Fruit fly (Drosophila melanogaster) whole organism, embryonic: ENCODE results near the gene Cdc37.

Source experiments
- Atf6 ChIP-seq: fragments of 200-800 bp; sonication (Bioruptor generic); IDR thresholded peaks from 2 replicates; pipeline ENCODE4 v1.3.6; 2022; ENCODE audit warnings: missing biosample characterization, missing genetic modification characterization
- Awh ChIP-seq: fragments of 200-800 bp; sonication (Bioruptor generic); IDR thresholded peaks from 2 replicates; pipeline ENCODE4, ENCODE4 v1.3.6; 2022; ENCODE audit warnings: missing biosample characterization, missing genetic modification characterization
- CG1024 ChIP-seq: fragments of 200-800 bp; sonication (Bioruptor generic); IDR thresholded peaks from 2 replicates; pipeline ENCODE4 v1.3.6; 2022; ENCODE audit warnings: missing biosample characterization, missing genetic modification characterization
- CG10267 ChIP-seq: fragments of 200-800 bp; sonication (Bioruptor generic); optimal IDR thresholded peaks from 2 replicates; lab custom pipeline; 2018; ENCODE audit warnings: missing biosample characterization, mild to moderate bottlenecking, missing genetic modification characterization, moderate library complexity
- CG10654 ChIP-seq: fragments of 200-800 bp; sonication (Bioruptor generic); optimal IDR thresholded peaks from 2 replicates; lab custom pipeline; 2016; ENCODE audit warnings: missing biosample characterization, missing genetic modification characterization
- CG11398 ChIP-seq: fragments of 200-800 bp; sonication (Bioruptor generic); optimal IDR thresholded peaks from 2 replicates; lab custom pipeline; 2016; ENCODE audit warnings: missing biosample characterization, missing genetic modification characterization
- CG11560 ChIP-seq: fragments of 200-800 bp; sonication (Bioruptor generic); IDR thresholded peaks from 3 replicates; pipeline ENCODE4 v1.3.6; 2022; ENCODE audit warnings: missing biosample characterization, missing genetic modification characterization
- CG11696 ChIP-seq: fragments of 200-800 bp; sonication (Bioruptor generic); IDR thresholded peaks from 2 replicates; pipeline ENCODE4 v1.3.6; 2022; ENCODE audit warnings: missing biosample characterization, missing genetic modification characterization
- CG12299 ChIP-seq: fragments of 200-800 bp; sonication (Bioruptor generic); optimal IDR thresholded peaks from 2 replicates; lab custom pipeline; 2018; ENCODE audit warnings: missing biosample characterization, mild to moderate bottlenecking, missing genetic modification characterization
- CG13287 ChIP-seq: fragments of 200-800 bp; sonication (Bioruptor generic); IDR thresholded peaks from 2 replicates; pipeline ENCODE4 v1.3.6; 2022; ENCODE audit warnings: missing biosample characterization, missing genetic modification characterization; ENCODE audit not compliant: partially characterized antibody
- CG14965 ChIP-seq: fragments of 200-800 bp; sonication (Bioruptor generic); optimal IDR thresholded peaks from 2 replicates; lab custom pipeline; 2016; ENCODE audit warnings: missing biosample characterization, missing genetic modification characterization, borderline replicate concordance
- CG18011 ChIP-seq: fragments of 200-800 bp; sonication (Bioruptor generic); optimal IDR thresholded peaks from 2 replicates; lab custom pipeline; 2017; ENCODE audit warnings: missing biosample characterization, missing genetic modification characterization, mild to moderate bottlenecking, moderate library complexity, missing genotype
- CG3065 ChIP-seq: fragments of 200-800 bp; sonication (Bioruptor generic); optimal IDR thresholded peaks from 2 replicates; lab custom pipeline; 2016; ENCODE audit warnings: missing biosample characterization, missing genetic modification characterization
- CG31224 ChIP-seq: fragments of 200-800 bp; sonication (Bioruptor generic); IDR thresholded peaks from 2 replicates; pipeline ENCODE4 v1.3.6; 2022; ENCODE audit warnings: missing biosample characterization, missing genetic modification characterization
- CG32532 ChIP-seq: fragments of 200-800 bp; sonication (Bioruptor generic); IDR thresholded peaks from 2 replicates; pipeline ENCODE4 v1.3.6; 2022; ENCODE audit warnings: missing biosample characterization, missing genetic modification characterization
- CG34376 ChIP-seq: fragments of 200-800 bp; sonication (Bioruptor generic); optimal IDR thresholded peaks from 2 replicates; lab custom pipeline; 2018; ENCODE audit warnings: missing biosample characterization, mild to moderate bottlenecking, missing genetic modification characterization
- CG3847 ChIP-seq: fragments of 200-800 bp; sonication (Bioruptor generic); IDR thresholded peaks from 2 replicates; pipeline ENCODE4 v1.3.6; 2022; ENCODE audit warnings: missing biosample characterization, missing genetic modification characterization
- CG6175 ChIP-seq: fragments of 200-800 bp; sonication (Bioruptor generic); IDR thresholded peaks from 3 replicates; pipeline ENCODE4 v1.3.6; 2022; ENCODE audit warnings: missing biosample characterization, missing genetic modification characterization
- CG7786 ChIP-seq: fragments of 200-800 bp; sonication (Bioruptor generic); optimal IDR thresholded peaks from 2 replicates; lab custom pipeline; 2016; ENCODE audit warnings: missing biosample characterization, missing genetic modification characterization
- CG8478 ChIP-seq: fragments of >200 bp; optimal IDR thresholded peaks from 2 replicates; lab custom pipeline; 2018
- CG9437 ChIP-seq: fragments of 200-800 bp; sonication (Bioruptor generic); optimal IDR thresholded peaks from 2 replicates; lab custom pipeline; 2018; ENCODE audit warnings: missing biosample characterization, mild to moderate bottlenecking, missing genetic modification characterization
- CkIIα-i1 ChIP-seq: fragments of 200-800 bp; sonication (Bioruptor generic); IDR thresholded peaks from 2 replicates; pipeline ENCODE4 v1.3.6; 2022; ENCODE audit warnings: missing biosample characterization, missing genetic modification characterization
- D19A ChIP-seq: fragments of 200-800 bp; optimal IDR thresholded peaks from 3 replicates; lab custom pipeline; 2019; ENCODE audit warnings: missing biosample characterization, mild to moderate bottlenecking, missing genetic modification characterization, moderate library complexity
- Dll ChIP-seq: fragments of 200-800 bp; sonication (Bioruptor generic); IDR thresholded peaks from 4 replicates; pipeline ENCODE4 v1.3.6; 2022; ENCODE audit warnings: missing biosample characterization, missing genetic modification characterization; ENCODE audit not compliant: partially characterized antibody
- Doc2 ChIP-seq: fragments of 200-800 bp; sonication (Bioruptor generic); IDR thresholded peaks from 2 replicates; pipeline ENCODE4 v1.3.6; 2022; ENCODE audit warnings: missing biosample characterization, missing genetic modification characterization
- Drgx ChIP-seq: fragments of 200-800 bp; sonication (Bioruptor generic); IDR thresholded peaks from 2 replicates; pipeline ENCODE4 v1.3.6; 2022; ENCODE audit warnings: missing biosample characterization, missing genetic modification characterization
- H15 ChIP-seq: fragments of 200-800 bp; sonication (Bioruptor generic); IDR thresholded peaks from 3 replicates; pipeline ENCODE4 v1.3.6; 2022; ENCODE audit warnings: missing biosample characterization, missing genetic modification characterization
- Xbp1 ChIP-seq: fragments of 200-800 bp; sonication (Bioruptor generic); optimal IDR thresholded peaks from 3 replicates; lab custom pipeline; 2016; ENCODE audit warnings: missing biosample characterization, mild to moderate bottlenecking, missing genetic modification characterization
- abd-A ChIP-seq: fragments of 200-800 bp; sonication (Bioruptor generic); optimal IDR thresholded peaks from 3 replicates; lab custom pipeline; 2019; ENCODE audit warnings: missing biosample characterization, mild to moderate bottlenecking, missing genetic modification characterization, moderate library complexity
- br ChIP-seq: fragments of >200 bp; optimal IDR thresholded peaks from 2 replicates; lab custom pipeline; 2017
- cg ChIP-seq: fragments of 200-800 bp; sonication (Bioruptor generic); optimal IDR thresholded peaks from 3 replicates; lab custom pipeline; 2019; ENCODE audit warnings: missing biosample characterization, mild to moderate bottlenecking, missing genetic modification characterization, moderate library complexity
- da ChIP-seq: fragments of 200-800 bp; sonication (Bioruptor generic); optimal IDR thresholded peaks from 2 replicates; lab custom pipeline; 2016; ENCODE audit warnings: missing biosample characterization, missing genetic modification characterization
- dan ChIP-seq: fragments of 200-800 bp; sonication (Bioruptor generic); IDR thresholded peaks from 2 replicates; pipeline ENCODE4 v1.3.6; 2022; ENCODE audit warnings: missing biosample characterization, missing genetic modification characterization
- dmrt99B ChIP-seq: fragments of 200-800 bp; sonication (Bioruptor generic); optimal IDR thresholded peaks from 2 replicates; lab custom pipeline; 2018; ENCODE audit warnings: missing biosample characterization, mild to moderate bottlenecking, missing genetic modification characterization, moderate library complexity
- emc ChIP-seq: fragments of 200-800 bp; sonication (Bioruptor generic); optimal IDR thresholded peaks from 2 replicates; lab custom pipeline; 2016; ENCODE audit warnings: missing biosample characterization, missing genetic modification characterization
- gcm ChIP-seq: fragments of 200-800 bp; sonication (Bioruptor generic); optimal IDR thresholded peaks from 2 replicates; lab custom pipeline; 2019; ENCODE audit warnings: missing biosample characterization, mild to moderate bottlenecking, missing genetic modification characterization, moderate library complexity
- gfzf ChIP-seq: fragments of 200-800 bp; sonication (Bioruptor generic); optimal IDR thresholded peaks from 2 replicates; lab custom pipeline; 2016; ENCODE audit warnings: missing biosample characterization, mild to moderate bottlenecking, missing genetic modification characterization, moderate library complexity
- jigr1 ChIP-seq: fragments of 200-800 bp; sonication (Bioruptor generic); IDR thresholded peaks from 3 replicates; pipeline ENCODE4 v1.3.6; 2022; ENCODE audit warnings: missing biosample characterization, missing genetic modification characterization
- ken ChIP-seq: fragments of 200-800 bp; sonication (Bioruptor generic); IDR thresholded peaks from 3 replicates; pipeline ENCODE4 v1.3.6; 2022; ENCODE audit warnings: missing biosample characterization, missing genetic modification characterization
- lab ChIP-seq: fragments of 200-800 bp; sonication (Bioruptor generic); optimal IDR thresholded peaks from 3 replicates; lab custom pipeline; 2017; ENCODE audit warnings: missing biosample characterization, missing genetic modification characterization, mild to moderate bottlenecking, moderate library complexity, missing genetic modification reagents
- mirr ChIP-seq: fragments of 200-800 bp; sonication (Bioruptor generic); optimal IDR thresholded peaks from 3 replicates; lab custom pipeline; 2018; ENCODE audit warnings: missing biosample characterization, mild to moderate bottlenecking, missing genetic modification characterization
- nmo ChIP-seq: fragments of 200-800 bp; sonication (Bioruptor generic); optimal IDR thresholded peaks from 2 replicates; lab custom pipeline; 2018; ENCODE audit warnings: missing biosample characterization, mild to moderate bottlenecking, missing genetic modification characterization, moderate library complexity
- onecut ChIP-seq: fragments of 200-800 bp; sonication (Bioruptor generic); IDR thresholded peaks from 2 replicates; pipeline ENCODE4 v1.3.6; 2022; ENCODE audit warnings: missing biosample characterization, missing genetic modification characterization
- pan ChIP-seq, 4 experiments: fragments of >200 bp in 3 of 4; fragments of 200-800 bp in 1 of 4; sonication (Bioruptor generic) in 1 of 4; optimal IDR thresholded peaks in 3 of 4; IDR thresholded peaks in 1 of 4; 2 replicates each; pipeline versions ENCODE4 v1.3.6 to Lab custom; 2017 to 2022; ENCODE audit warnings: missing biosample characterization in 2 of 4, missing genetic modification characterization in 2 of 4, mixed read lengths in 1 of 4
- pita ChIP-seq: fragments of 200-800 bp; sonication (Bioruptor generic); optimal IDR thresholded peaks from 2 replicates; lab custom pipeline; 2017; ENCODE audit warnings: missing biosample characterization, mild to moderate bottlenecking, missing genetic modification characterization
- sc ChIP-seq, 3 experiments: fragments of >200 bp in 2 of 3; fragments of 200-800 bp in 1 of 3; sonication (Bioruptor generic) in 1 of 3; optimal IDR thresholded peaks; 2 replicates in 2 of 3; 3 replicates in 1 of 3; lab custom pipeline; 2017; ENCODE audit warnings: mild to moderate bottlenecking in 1 of 3, missing biosample characterization in 1 of 3, missing genetic modification characterization in 1 of 3, missing genetic modification reagents in 1 of 3
- ttk ChIP-seq: fragments of 200-800 bp; sonication (Bioruptor generic); IDR thresholded peaks from 2 replicates; pipeline ENCODE4 v2.1.2; 2022; ENCODE audit warnings: missing biosample characterization, missing genetic modification characterization
- wdn ChIP-seq: fragments of 200-800 bp; sonication (Bioruptor generic); IDR thresholded peaks from 2 replicates; pipeline ENCODE4 v1.3.6; 2022; ENCODE audit warnings: missing biosample characterization, missing genetic modification characterization
- zf30C ChIP-seq: fragments of 200-800 bp; sonication (Bioruptor generic); optimal IDR thresholded peaks from 3 replicates; lab custom pipeline; 2018; ENCODE audit warnings: missing biosample characterization, mild to moderate bottlenecking, missing genetic modification characterization

Cdc37 gene

DNA sequence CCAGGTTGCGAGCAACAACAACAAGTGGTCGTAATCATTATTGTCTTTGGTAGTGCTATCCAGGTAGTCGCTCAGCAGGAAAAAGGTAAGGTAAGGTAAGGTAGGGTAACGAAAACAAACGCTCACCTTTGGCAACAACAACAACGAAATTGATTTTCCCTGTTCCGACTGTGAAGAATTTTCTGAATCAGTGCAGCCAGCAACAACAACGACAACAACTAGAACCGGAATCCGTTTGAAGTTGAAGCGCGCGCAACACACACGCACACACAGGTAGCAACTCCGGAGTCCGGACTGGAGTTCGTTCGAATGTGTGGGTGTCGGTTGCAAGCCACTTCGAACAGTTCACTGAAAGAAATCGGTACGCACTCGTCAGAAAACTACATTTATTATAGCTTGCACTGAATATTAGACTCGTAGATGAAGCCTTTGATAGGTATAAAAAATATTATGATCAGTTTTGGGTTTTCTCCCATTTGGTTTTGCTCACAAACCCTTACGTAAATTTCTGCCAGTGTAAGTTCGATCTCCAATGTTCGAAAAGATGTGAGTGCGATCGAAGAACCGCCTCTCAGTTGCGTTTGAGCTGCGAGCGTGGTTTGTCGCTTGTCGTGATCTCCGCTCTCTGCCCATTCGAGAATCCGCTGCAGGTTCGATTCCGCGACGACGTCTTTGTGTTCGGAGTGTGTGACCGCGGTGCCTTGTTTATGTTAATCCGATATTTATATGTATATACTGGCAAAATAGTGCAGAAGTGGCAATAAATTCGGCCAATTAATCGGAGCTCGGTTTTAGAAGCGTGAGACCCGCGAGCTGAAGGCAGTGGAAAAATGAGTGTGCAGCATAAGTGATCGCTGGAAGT is 48.6 kb upstream of the Cdc37 start, which contains the start of gene CG13921 (continued):
- TF ChIP-seq CG3847 (peak; percentile 99), dan (GFP tag; lab: Robert Waterston, UW) (peak; percentile 99), CG18011 (GFP tag; lab: Kevin White, UChicago) (peak; percentile 88), emc (GFP tag; lab: Kevin White, UChicago) (peak; percentile 98), CG14965 (GFP tag; lab: Kevin White, UChicago) (peak; percentile 93), lab (GFP tag; lab: Kevin White, UChicago) (peak; percentile 99), Awh (peak; percentile 99), CG11696 (GFP tag; lab: Robert Waterston, UW) (peak; percentile 96), CG3065 (GFP tag; lab: Kevin White, UChicago) (peak; percentile 98), ttk (GFP tag; lab: Robert Waterston, UW) (peak; percentile 99), mirr (GFP tag; lab: Kevin White, UChicago) (peak; percentile 89), gcm (GFP tag; lab: Kevin White, UChicago) (peak; percentile 98), gfzf (GFP tag; lab: Kevin White, UChicago) (peak; percentile 39), CG11398 (GFP tag; lab: Kevin White, UChicago) (peak; percentile 98), CG32532 (GFP tag; lab: Robert Waterston, UW) (peak; percentile 99), CG31224 (GFP tag; lab: Robert Waterston, UW) (peak; percentile 96), CG13287 (GFP tag; lab: Robert Waterston, UW) (no peak), onecut (GFP tag; lab: Robert Waterston, UW) (peak; percentile 99), da (GFP tag; lab: Kevin White, UChicago) (peak; percentile 97), Doc2 (GFP tag; lab: Robert Waterston, UW) (peak; percentile 95), CG11560 (tag; lab: Robert Waterston, UW) (peak; percentile 89), wdn (GFP tag; lab: Robert Waterston, UW) (peak; percentile 98), CG10267 (tag; lab: Kevin White, UChicago) (peak; percentile 99), pita (GFP tag; lab: Kevin White, UChicago) (no peak), CG10654 (GFP tag; lab: Kevin White, UChicago) (peak; percentile 99), CG12299 (tag; lab: Kevin White, UChicago) (peak; percentile 96), Xbp1 (GFP tag; lab: Kevin White, UChicago) (peak; percentile 99), nmo (GFP tag; lab: Kevin White, UChicago) (peak; percentile 99), Drgx (GFP tag; lab: Robert Waterston, UW) (peak; percentile 100), D19A (tag; lab: Kevin White, UChicago) (peak; percentile 97), CG1024 (GFP tag; lab: Robert Waterston, UW) (peak; percentile 98), zf30C (GFP tag; lab: Kevin White, UChicago) (peak; percentile 100), ken (GFP tag; lab: Robert Waterston, UW) (peak; percentile 99), CG8478 (no peak), abd-A (tag; lab: Kevin White, UChicago) (peak; percentile 69), Dll (GFP tag; lab: Robert Waterston, UW) (no peak), br (lab: Kevin White, UChicago) (no peak), CG34376 (GFP tag; lab: Kevin White, UChicago) (peak; percentile 93), CG6175 (peak; percentile 98), dmrt99B (tag; lab: Kevin White, UChicago) (peak; percentile 99), sc (optimal IDR thresholded peaks at IDR 0.05; lab: Kevin White, UChicago) (no peak), sc (GFP tag; optimal IDR thresholded peaks at IDR 0.05; lab: Kevin White, UChicago) (peak; percentile 98), CG7786 (peak; percentile 98), jigr1 (peak; percentile 98), CkIIα-i1 (peak; percentile 93), pan (optimal IDR thresholded peaks at IDR 0.05; lab: Kevin White, UChicago) (no peak), pan (GFP tag; optimal IDR thresholded peaks at IDR 0.05 in 1 of 2, IDR thresholded peaks at IDR 0.05 in 1 of 2) (peak in 1 of 2 experiments; percentile 99), Atf6 (peak; percentile 98), CG9437 (GFP tag; lab: Kevin White, UChicago) (peak; percentile 92), H15 (GFP tag; lab: Robert Waterston, UW) (peak; percentile 99), cg (GFP tag; lab: Kevin White, UChicago) (peak; percentile 86)
